Fruit fly (Drosophila melanogaster) whole organism, pupa: ENCODE data around the gene RpS26.

Experiments
- CG13204 ChIP-seq: fragments of 200-800 bp; sonication (Bioruptor generic); optimal IDR thresholded peaks from 2 replicates; lab custom pipeline; 2018; ENCODE audit warnings: missing biosample characterization, mild to moderate bottlenecking, missing genetic modification characterization, moderate library complexity
- CG14655 ChIP-seq: fragments of 200-800 bp; sonication (Bioruptor generic); optimal IDR thresholded peaks from 3 replicates; lab custom pipeline; 2017; ENCODE audit warnings: mild to moderate bottlenecking, missing biosample characterization, missing genetic modification reagents, missing genetic modification characterization
- CG4496 ChIP-seq: fragments of 200-800 bp; sonication (Bioruptor generic); IDR thresholded peaks from 3 replicates; pipeline ENCODE4 v1.3.6; 2022; ENCODE audit warnings: missing biosample characterization, missing genetic modification characterization
- CG8301 ChIP-seq: fragments of 200-800 bp; sonication (Bioruptor generic); optimal IDR thresholded peaks from 2 replicates; lab custom pipeline; 2018; ENCODE audit warnings: missing biosample characterization, mild to moderate bottlenecking, missing genetic modification characterization
- Pif1B ChIP-seq: fragments of 200-800 bp; sonication (Bioruptor generic); optimal IDR thresholded peaks from 3 replicates; lab custom pipeline; 2016; ENCODE audit warnings: missing biosample characterization, missing genetic modification characterization

DNA sequence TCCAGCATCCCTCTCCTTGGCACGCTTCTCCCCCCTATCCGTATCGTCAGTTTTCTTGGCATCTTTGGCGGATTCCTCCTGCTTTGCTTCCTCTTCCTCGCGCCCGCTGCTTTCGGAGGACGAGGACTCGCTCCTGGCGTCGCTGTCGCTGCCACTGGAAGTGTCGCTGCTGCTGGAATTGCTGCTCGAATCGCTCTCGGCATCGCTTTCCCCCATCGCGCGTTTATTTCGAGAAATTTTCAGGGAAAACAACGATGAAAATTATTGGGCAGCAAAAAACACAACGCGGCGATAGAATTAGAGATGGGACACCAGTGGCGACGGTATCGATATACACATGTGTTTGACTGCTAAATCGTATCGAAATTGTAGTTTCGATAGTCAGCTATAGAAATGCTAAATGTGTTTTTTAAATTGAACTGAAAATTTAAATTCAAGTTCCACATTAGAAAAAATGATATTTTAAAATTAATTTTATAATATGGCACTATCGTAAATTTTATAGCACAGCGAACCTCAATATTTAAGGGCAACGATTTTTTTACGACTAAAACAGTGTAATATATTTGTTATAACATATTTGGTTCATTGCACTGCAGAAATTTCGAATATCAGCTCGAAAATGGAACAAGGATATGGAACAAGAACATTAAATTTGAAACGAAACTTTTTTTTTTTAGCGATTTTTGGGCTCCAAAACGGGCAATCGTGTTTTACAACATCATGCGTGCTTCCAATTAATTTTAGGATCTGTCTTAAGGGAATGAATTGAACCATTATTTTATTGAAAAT lies 5.8 kb upstream of the RpS26 start, which contains the start of gene ncm:
- TF ChIP-seq CG4496, result no peak
- TF ChIP-seq CG13204 (GFP tag; lab: Kevin White, UChicago), result no peak
- no peak for TF ChIP-seq Pif1B
- no peak for TF ChIP-seq CG8301 (tag; lab: Kevin White, UChicago)
- TF ChIP-seq CG14655 (GFP tag; lab: Kevin White, UChicago), result no peak
